Fruit fly (Drosophila melanogaster) whole organism, embryonic: Measurements from ENCODE around the gene sordd2.

Experiments used
- CG13775 ChIP-seq: fragments of 200-800 bp; sonication (Bioruptor generic); optimal IDR thresholded peaks from 3 replicates; lab custom pipeline; 2017; ENCODE audit warnings: missing biosample characterization, mild to moderate bottlenecking, missing genetic modification characterization
- CG31441 ChIP-seq: fragments of 200-800 bp; sonication (Bioruptor generic); IDR thresholded peaks from 2 replicates; pipeline ENCODE4 v1.3.6; 2022; ENCODE audit warnings: missing biosample characterization, missing genetic modification characterization
- Gug ChIP-seq: fragments of 200-800 bp; sonication (Bioruptor generic); IDR thresholded peaks from 4 replicates; pipeline ENCODE4 v1.3.6; 2022; ENCODE audit warnings: missing biosample characterization, missing genetic modification characterization
- NfI ChIP-seq: fragments of 200-800 bp; sonication (Bioruptor generic); optimal IDR thresholded peaks from 3 replicates; lab custom pipeline; 2018; ENCODE audit warnings: missing biosample characterization, mild to moderate bottlenecking, missing genetic modification characterization, moderate library complexity
- TFAM ChIP-seq: fragments of 200-800 bp; sonication (Bioruptor generic); optimal IDR thresholded peaks from 2 replicates; lab custom pipeline; 2017; ENCODE audit warnings: missing biosample characterization, missing genetic modification characterization, inconsistent platforms
- bsh ChIP-seq, 2 experiments: fragments of 200-800 bp; sonication (Bioruptor generic); optimal IDR thresholded peaks; 2 replicates each; lab custom pipeline; 2017 to 2018; ENCODE audit warnings: mild to moderate bottlenecking in 2 of 2, missing biosample characterization in 2 of 2, missing genetic modification characterization in 2 of 2, moderate library complexity in 1 of 2
- eyg ChIP-seq: fragments of 200-800 bp; sonication (Bioruptor generic); optimal IDR thresholded peaks from 3 replicates; lab custom pipeline; 2016; ENCODE audit warnings: missing biosample characterization, missing genetic modification characterization
- lbe ChIP-seq: fragments of 200-800 bp; sonication (Bioruptor generic); optimal IDR thresholded peaks from 2 replicates; lab custom pipeline; 2016; ENCODE audit warnings: missing biosample characterization, mild to moderate bottlenecking, missing genetic modification characterization

- TF ChIP-seq eyg (GFP tag; lab: Kevin White, UChicago) (no peak), CG13775 (no peak), TFAM (GFP tag; lab: Kevin White, UChicago) (no peak), bsh (GFP tag; optimal IDR thresholded peaks at IDR 0.05; lab: Kevin White, UChicago) (no peak), CG31441 (GFP tag; lab: Robert Waterston, UW) (no peak), lbe (GFP tag; lab: Kevin White, UChicago) (no peak), Gug (no peak), NfI (GFP tag; lab: Kevin White, UChicago) (no peak)
These were observed 5.8 kb upstream of the sordd2 start for dm6 chrX:15804790-15805189.
